Fruit fly (Drosophila melanogaster): ENCODE results near the gene Keap1.

Keap1 gene

DNA sequence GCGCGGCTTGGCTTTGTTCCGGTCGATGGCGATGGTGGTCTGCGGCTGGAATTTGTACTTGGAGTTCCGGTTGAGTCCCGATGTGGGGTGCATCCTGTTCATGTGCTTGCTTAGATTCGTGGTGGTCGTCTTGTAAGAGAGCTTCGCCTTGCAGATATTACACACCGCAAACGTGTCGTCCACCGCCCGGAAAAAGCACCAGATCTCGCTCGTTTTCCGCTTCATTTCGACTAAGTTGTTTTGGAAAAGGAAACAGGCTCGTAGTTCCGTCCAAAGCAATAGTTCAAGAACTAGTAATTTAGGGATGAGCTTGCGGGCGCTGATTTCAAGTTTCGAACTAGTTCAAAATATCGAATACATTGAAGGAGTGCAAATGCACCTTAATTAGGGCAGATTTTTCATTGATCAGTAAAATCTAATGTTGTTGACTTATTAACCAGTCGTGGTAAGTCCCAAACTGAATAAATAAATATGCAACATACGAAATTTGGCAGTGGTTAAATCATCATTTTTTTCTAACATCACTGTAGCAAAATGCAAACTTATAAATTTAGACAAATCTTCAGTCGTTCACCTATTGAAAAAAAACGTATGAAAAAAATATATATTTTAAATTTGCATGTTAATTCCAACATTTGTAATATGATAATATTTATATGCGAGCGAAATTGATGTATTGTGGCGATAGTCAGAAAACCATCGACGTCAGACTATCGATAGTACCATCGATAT is 36.7 kb downstream of the Keap1 start, which contains the start of the genes bdwf and Patr-1 (continued):
- TF ChIP-seq CG14860 (GFP tag; IDR thresholded peaks at IDR 0.05; ENCODE audit: partially characterized antibody) (peak; percentile 88), CG1529 (GFP tag; optimal IDR thresholded peaks at IDR 0.05) (no peak), CG31388 (GFP tag; optimal IDR thresholded peaks at IDR 0.05) (no peak), HHEX (GFP tag; optimal IDR thresholded peaks at IDR 0.05) (no peak), Ptx1 (GFP tag; IDR thresholded peaks at IDR 0.05) (no peak), CG12299 (tag; optimal IDR thresholded peaks at IDR 0.05) (no peak), CG17359 (tag; optimal IDR thresholded peaks at IDR 0.05) (no peak), ttk (GFP tag; IDR thresholded peaks at IDR 0.05) (no peak), sens (GFP tag) (peak; percentile 81), pnt (GFP tag; optimal IDR thresholded peaks at IDR 0.05) (no peak), CG10274 (GFP tag; optimal IDR thresholded peaks at IDR 0.05) (no peak), zf30C (GFP tag; optimal IDR thresholded peaks at IDR 0.05) (no peak), CG11695 (GFP tag; IDR thresholded peaks at IDR 0.05) (no peak), CG7987 (GFP tag; optimal IDR thresholded peaks at IDR 0.05) (no peak), amos (GFP tag; IDR thresholded peaks at IDR 0.05; ENCODE audit: partially characterized antibody) (peak; percentile 95), her (GFP tag; optimal IDR thresholded peaks at IDR 0.05) (no peak), CG4617 (GFP tag; optimal IDR thresholded peaks at IDR 0.05; ENCODE audit: borderline replicate concordance) (no peak), bbx (GFP tag; IDR thresholded peaks at IDR 0.05; ENCODE audit: partially characterized antibody) (peak; percentile 89), CG18619 (GFP tag; optimal IDR thresholded peaks at IDR 0.05) (peak; percentile 39), CG34376 (GFP tag; optimal IDR thresholded peaks at IDR 0.05) (no peak), da (GFP tag; optimal IDR thresholded peaks at IDR 0.05) (no peak), CG12769 (tag; optimal IDR thresholded peaks at IDR 0.05) (no peak), ERR (GFP tag; optimal IDR thresholded peaks at IDR 0.05) (no peak), Fer1 (GFP tag; optimal IDR thresholded peaks at IDR 0.05) (no peak), CG12659 (GFP tag; optimal IDR thresholded peaks at IDR 0.05) (peak; percentile 61), Poxn (GFP tag; IDR thresholded peaks at IDR 0.05) (no peak), NC2α (GFP tag; optimal IDR thresholded peaks at IDR 0.05) (no peak), nmo (GFP tag; optimal IDR thresholded peaks at IDR 0.05) (peak; percentile 69), gt (GFP tag; IDR thresholded peaks at IDR 0.05) (no peak), CG16779 (GFP tag; IDR thresholded peaks at IDR 0.05) (no peak), gcm (GFP tag; optimal IDR thresholded peaks at IDR 0.05) (peak; percentile 4), sqz (GFP tag; optimal IDR thresholded peaks at IDR 0.05) (no peak), wdn (GFP tag; IDR thresholded peaks at IDR 0.05) (no peak), tgo (GFP tag; IDR thresholded peaks at IDR 0.05) (no peak), CG17186 (GFP tag; optimal IDR thresholded peaks at IDR 0.05) (peak; percentile 46), trh (GFP tag; optimal IDR thresholded peaks at IDR 0.05) (no peak), Lpt (GFP tag; optimal IDR thresholded peaks at IDR 0.05) (no peak), NfI (GFP tag; optimal IDR thresholded peaks at IDR 0.05) (no peak), Opbp (GFP tag; IDR thresholded peaks at IDR 0.05; ENCODE audit: partially characterized antibody) (peak; percentile 89), Jarid2 (GFP tag; optimal IDR thresholded peaks at IDR 0.05) (no peak), CG6683 (GFP tag; optimal IDR thresholded peaks at IDR 0.05) (no peak), Doc3 (GFP tag; IDR thresholded peaks at IDR 0.05; ENCODE audit: partially characterized antibody) (peak; percentile 85), dmrt11E (tag; optimal IDR thresholded peaks at IDR 0.05) (no peak), CG2712 (tag; optimal IDR thresholded peaks at IDR 0.05) (peak; percentile 32), ara (GFP tag; IDR thresholded peaks at IDR 0.05) (no peak), sens-2 (GFP tag; IDR thresholded peaks at IDR 0.05) (no peak), chn (GFP tag; optimal IDR thresholded peaks at IDR 0.05) (no peak), CG5953 (GFP tag; IDR thresholded peaks at IDR 0.05) (no peak), Oli (tag; optimal IDR thresholded peaks at IDR 0.05) (no peak), sob (GFP tag; IDR thresholded peaks at IDR 0.05) (0 out of 2 replicates have a peak, but pooled peaks have one; percentile 12)

Data from whole organism, embryonic.